Worm (Caenorhabditis elegans) whole organism, L4 larva: Measurements from ENCODE around the gene Y57A10A.13.

ENCODE experiments used
- D1046.2 ChIP-seq: fragments of 200-800 bp; sonication (Bioruptor generic); IDR thresholded peaks from 2 replicates; pipeline ENCODE4 v1.3.6; 2022; ENCODE audit warnings: missing genetic modification characterization, missing compliant biosample characterization
- F10B5.3 ChIP-seq: sonication (generic microtip); optimal IDR thresholded peaks from 2 replicates; lab custom pipeline; 2016; ENCODE audit warnings: mild to moderate bottlenecking, missing genetic modification characterization, missing compliant biosample characterization
- F26F4.8 ChIP-seq: fragments of 200-800 bp; sonication (Bioruptor generic); conservative IDR thresholded peaks from 2 replicates; pipeline ENCODE4 v1.3.6; 2022; ENCODE audit warnings: missing genetic modification characterization, missing compliant biosample characterization
- T20F7.1 ChIP-seq: fragments of 200-800 bp; sonication (Bioruptor generic); optimal IDR thresholded peaks from 2 replicates; lab custom pipeline; 2018; ENCODE audit warnings: mild to moderate bottlenecking, missing genetic modification characterization, missing compliant biosample characterization
- Y48G9A.11 ChIP-seq: fragments of 200-800 bp; sonication (Bioruptor generic); IDR thresholded peaks from 2 replicates; pipeline ENCODE4 v1.3.6; 2022; ENCODE audit warnings: missing genetic modification reagents, missing genetic modification characterization, missing compliant biosample characterization
- ZK337.2 ChIP-seq: fragments of 200-800 bp; sonication (Bioruptor generic); IDR thresholded peaks from 2 replicates; pipeline ENCODE4 v1.3.6; 2022; ENCODE audit warnings: missing genetic modification reagents, missing genetic modification characterization, missing compliant biosample characterization
- ZK546.5 ChIP-seq, 2 experiments: sonication (generic microtip); optimal IDR thresholded peaks; 2 replicates each; lab custom pipeline; 2017; ENCODE audit warnings: missing biosample characterization in 2 of 2, missing genetic modification characterization in 2 of 2
- aly-2 ChIP-seq: sonication (generic microtip); optimal IDR thresholded peaks from 2 replicates; lab custom pipeline; 2018; ENCODE audit warnings: missing biosample characterization, missing genetic modification characterization
- attf-4 ChIP-seq: sonication (generic microtip); optimal IDR thresholded peaks from 3 replicates; lab custom pipeline; 2017; ENCODE audit warnings: missing biosample characterization, missing genetic modification characterization
- ceh-28 ChIP-seq: fragments of 150-350 bp; optimal IDR thresholded peaks from 2 replicates; lab custom pipeline; 2014; ENCODE audit warnings: missing biosample characterization, missing genetic modification reagents, missing genetic modification characterization
- ceh-44 ChIP-seq: fragments of 200-800 bp; sonication (Bioruptor generic); IDR thresholded peaks from 2 replicates; pipeline ENCODE4 v1.3.6; 2022; ENCODE audit warnings: missing genetic modification reagents, missing genetic modification characterization, missing compliant biosample characterization
- daf-16 ChIP-seq, 3 experiments: sonication (generic microtip); optimal IDR thresholded peaks; 2 replicates each; lab custom pipeline; 2016 to 2017; ENCODE audit warnings: missing genetic modification characterization in 3 of 3, missing genetic modification reagents in 3 of 3, mild to moderate bottlenecking in 2 of 3, missing compliant biosample characterization in 2 of 3, missing biosample characterization in 1 of 3, moderate library complexity in 1 of 3
- daf-19 ChIP-seq: fragments of 200-800 bp; sonication (Bioruptor generic); conservative IDR thresholded peaks from 2 replicates; pipeline ENCODE4 v1.3.6; 2022; ENCODE audit warnings: missing genetic modification characterization, missing compliant biosample characterization
- dmd-6 ChIP-seq: fragments of 200-800 bp; sonication (Bioruptor generic); IDR thresholded peaks from 2 replicates; pipeline ENCODE4 v1.3.6; 2022; ENCODE audit warnings: missing genetic modification reagents, missing genetic modification characterization, missing compliant biosample characterization
- dpl-1 ChIP-seq: fragments of 150-350 bp; optimal IDR thresholded peaks from 2 replicates; lab custom pipeline; 2014; ENCODE audit warnings: missing biosample characterization, missing genetic modification reagents, missing genetic modification characterization
- duxl-1 ChIP-seq: sonication (generic microtip); optimal IDR thresholded peaks from 2 replicates; lab custom pipeline; 2016; ENCODE audit warnings: mild to moderate bottlenecking, missing genetic modification characterization, moderate library complexity, missing compliant biosample characterization; ENCODE audit not compliant: poor library complexity
- dve-1 ChIP-seq: sonication (generic microtip); optimal IDR thresholded peaks from 2 replicates; lab custom pipeline; 2017; ENCODE audit warnings: antibody characterized with exemption, mild to moderate bottlenecking, missing genetic modification characterization, missing compliant biosample characterization; ENCODE audit not compliant: insufficient read depth
- egl-27 ChIP-seq: sonication (generic microtip); optimal IDR thresholded peaks from 3 replicates; lab custom pipeline; 2017; ENCODE audit warnings: missing biosample characterization, missing genetic modification reagents, missing genetic modification characterization
- egl-43 ChIP-seq: fragments of 200-800 bp; sonication (Bioruptor generic); IDR thresholded peaks from 2 replicates; pipeline ENCODE4 v1.3.6; 2022; ENCODE audit warnings: missing genetic modification reagents, missing genetic modification characterization, missing compliant biosample characterization
- fkh-10 ChIP-seq: fragments of 150-350 bp; optimal IDR thresholded peaks from 2 replicates; lab custom pipeline; 2014; ENCODE audit warnings: missing biosample characterization, missing genetic modification reagents, missing genetic modification characterization
- hif-1 ChIP-seq, 2 experiments: sonication (generic microtip); optimal IDR thresholded peaks; 2 replicates each; lab custom pipeline; 2016 to 2017; ENCODE audit warnings: missing compliant biosample characterization in 2 of 2, missing genetic modification characterization in 2 of 2, missing genetic modification reagents in 2 of 2, missing genotype in 2 of 2, mild to moderate bottlenecking in 1 of 2
- hlh-11 ChIP-seq: fragments of 200-800 bp; sonication (Bioruptor generic); optimal IDR thresholded peaks from 2 replicates; lab custom pipeline; 2018; ENCODE audit warnings: mild to moderate bottlenecking, missing genetic modification characterization, missing compliant biosample characterization
- hlh-30 ChIP-seq: sonication (generic microtip); optimal IDR thresholded peaks from 2 replicates; lab custom pipeline; 2017; ENCODE audit warnings: antibody characterized with exemption, mild to moderate bottlenecking, missing genetic modification characterization, missing compliant biosample characterization; ENCODE audit not compliant: insufficient read depth
- lim-7 ChIP-seq: fragments of 200-800 bp; sonication (Bioruptor generic); IDR thresholded peaks from 2 replicates; pipeline ENCODE4 v1.3.6; 2022; ENCODE audit warnings: missing genetic modification characterization, missing compliant biosample characterization
- lin-1 ChIP-seq: fragments of 200-800 bp; sonication (Bioruptor generic); IDR thresholded peaks from 2 replicates; pipeline ENCODE4 v1.3.6; 2022; ENCODE audit warnings: missing genetic modification reagents, missing genetic modification characterization, missing compliant biosample characterization
- lin-13 ChIP-seq: fragments of 150-350 bp; optimal IDR thresholded peaks from 2 replicates; lab custom pipeline; 2014; ENCODE audit warnings: missing biosample characterization, missing genetic modification reagents, missing genetic modification characterization
- lin-29 ChIP-seq: fragments of 200-800 bp; sonication (Bioruptor generic); IDR thresholded peaks from 2 replicates; pipeline ENCODE4 v1.3.6; 2022; ENCODE audit warnings: missing genetic modification reagents, missing genetic modification characterization, missing compliant biosample characterization
- lin-38 ChIP-seq: fragments of 200-800 bp; sonication (Bioruptor generic); IDR thresholded peaks from 2 replicates; pipeline ENCODE4 v1.3.6; 2022; ENCODE audit warnings: missing genetic modification reagents, missing genetic modification characterization, missing compliant biosample characterization
- lir-3 ChIP-seq: sonication (generic microtip); optimal IDR thresholded peaks from 2 replicates; lab custom pipeline; 2016; ENCODE audit warnings: mild to moderate bottlenecking, missing genetic modification characterization, missing compliant biosample characterization
- madf-5 ChIP-seq, 2 experiments: fragments of 200-800 bp; sonication (Bioruptor generic); IDR thresholded peaks; 2 replicates each; pipeline ENCODE4 v1.3.6; 2022; ENCODE audit warnings: missing compliant biosample characterization in 2 of 2, missing genetic modification characterization in 2 of 2
- madf-9 ChIP-seq: fragments of 200-800 bp; sonication (Bioruptor generic); conservative IDR thresholded peaks from 2 replicates; pipeline ENCODE4 v1.3.6; 2022; ENCODE audit warnings: missing genetic modification reagents, missing genetic modification characterization, missing compliant biosample characterization
- mdl-1 ChIP-seq, 2 experiments: fragments of 150-350 bp in 1 of 2; sonication (generic microtip) in 1 of 2; optimal IDR thresholded peaks; 2 replicates each; lab custom pipeline; 2014 to 2017; ENCODE audit warnings: missing biosample characterization in 2 of 2, missing genetic modification characterization in 2 of 2
- mdt-29 ChIP-seq: fragments of 200-800 bp; sonication (Bioruptor generic); IDR thresholded peaks from 2 replicates; pipeline ENCODE4 v1.3.6; 2022; ENCODE audit warnings: missing genetic modification reagents, missing genetic modification characterization, missing compliant biosample characterization
- mes-2 ChIP-seq: sonication (generic microtip); optimal IDR thresholded peaks from 2 replicates; lab custom pipeline; 2016; ENCODE audit warnings: missing genotype, mild to moderate bottlenecking, missing genetic modification characterization, missing compliant biosample characterization; ENCODE audit not compliant: poor library complexity, severe bottlenecking
- nhr-10 ChIP-seq: fragments of 150-350 bp; optimal IDR thresholded peaks from 2 replicates; lab custom pipeline; 2014; ENCODE audit warnings: missing biosample characterization, missing genetic modification characterization
- nhr-102 ChIP-seq: sonication (generic microtip); optimal IDR thresholded peaks from 2 replicates; lab custom pipeline; 2016; ENCODE audit warnings: mild to moderate bottlenecking, missing genetic modification characterization, moderate library complexity, missing compliant biosample characterization
- nhr-11 ChIP-seq: fragments of 150-350 bp; optimal IDR thresholded peaks from 2 replicates; lab custom pipeline; 2014; ENCODE audit warnings: missing biosample characterization, missing genetic modification characterization
- nhr-111 ChIP-seq: fragments of 200-800 bp; sonication (Bioruptor generic); optimal IDR thresholded peaks from 2 replicates; lab custom pipeline; 2018; ENCODE audit warnings: mild to moderate bottlenecking, missing genetic modification characterization, missing compliant biosample characterization
- nhr-28 ChIP-seq: fragments of 150-350 bp; optimal IDR thresholded peaks from 2 replicates; lab custom pipeline; 2014; ENCODE audit warnings: missing biosample characterization, missing genetic modification characterization
- nhr-6 ChIP-seq: fragments of 150-350 bp; optimal IDR thresholded peaks from 2 replicates; lab custom pipeline; 2014; ENCODE audit warnings: missing biosample characterization, missing genetic modification characterization
- pqm-1 ChIP-seq: sonication (generic microtip); optimal IDR thresholded peaks from 2 replicates; lab custom pipeline; 2017; ENCODE audit warnings: missing biosample characterization, missing genetic modification characterization
- snpc-1.2 ChIP-seq: fragments of 200-800 bp; sonication (Bioruptor generic); IDR thresholded peaks from 2 replicates; pipeline ENCODE4 v1.3.6; 2022; ENCODE audit warnings: missing genetic modification reagents, missing genetic modification characterization, missing compliant biosample characterization
- tra-1 ChIP-seq: fragments of 200-800 bp; sonication (Bioruptor generic); IDR thresholded peaks from 2 replicates; pipeline ENCODE4 v1.3.6; 2022; ENCODE audit warnings: missing genetic modification reagents, missing genetic modification characterization, missing compliant biosample characterization
- unc-130 ChIP-seq: sonication (generic microtip); optimal IDR thresholded peaks from 2 replicates; lab custom pipeline; 2016; ENCODE audit warnings: missing genetic modification reagents, missing genetic modification characterization, missing compliant biosample characterization
- zag-1 ChIP-seq: fragments of 150-350 bp; optimal IDR thresholded peaks from 2 replicates; lab custom pipeline; 2014; ENCODE audit warnings: missing biosample characterization, missing genetic modification characterization
- ztf-11 ChIP-seq: fragments of 150-350 bp; optimal IDR thresholded peaks from 2 replicates; lab custom pipeline; 2014; ENCODE audit warnings: missing biosample characterization, missing genetic modification characterization
- ztf-7 ChIP-seq: fragments of 150-350 bp; optimal IDR thresholded peaks from 2 replicates; lab custom pipeline; 2014; ENCODE audit warnings: missing biosample characterization, missing genetic modification characterization

Gene Y57A10A.13

DNA sequence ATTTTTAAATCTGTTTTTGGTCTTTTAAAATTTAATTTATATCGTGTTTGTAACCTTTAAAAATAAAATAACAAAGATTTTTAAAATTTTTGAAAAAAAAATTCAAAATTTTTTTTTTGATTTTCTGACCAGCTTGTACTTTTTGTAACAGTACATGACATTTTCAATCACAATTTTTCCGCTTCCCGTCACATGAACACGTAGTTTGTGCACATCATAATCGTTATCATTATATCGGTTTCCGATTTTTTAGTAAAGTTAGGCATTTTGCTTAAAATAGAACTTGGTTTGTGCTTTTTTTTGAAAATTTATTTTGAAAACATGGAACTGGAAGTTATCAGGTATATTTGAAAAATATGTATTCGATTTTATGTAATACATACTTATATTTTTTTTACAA is 2.0 kb upstream of the Y57A10A.13 start:
- TF ChIP-seq daf-16 (GFP tag; optimal IDR thresholded peaks at IDR 0.05; lab: Kevin White, UChicago) (no peak), daf-16 (tag; optimal IDR thresholded peaks at IDR 0.05; lab: Kevin White, UChicago) (peak; percentile 38), pqm-1 (peak; percentile 60), fkh-10 (GFP tag; lab: Kevin White, UChicago) (no peak), dve-1 (tag; lab: Kevin White, UChicago) (peak; percentile 12), hlh-11 (tag; lab: Kevin White, UChicago) (peak; percentile 4), mdt-29 (GFP tag; lab: Robert Waterston, UW) (no peak), nhr-28 (tag; lab: Kevin White, UChicago) (peak; percentile 84), dmd-6 (peak; percentile 22; the same call in 1 of the 2 replicates)

DNA sequence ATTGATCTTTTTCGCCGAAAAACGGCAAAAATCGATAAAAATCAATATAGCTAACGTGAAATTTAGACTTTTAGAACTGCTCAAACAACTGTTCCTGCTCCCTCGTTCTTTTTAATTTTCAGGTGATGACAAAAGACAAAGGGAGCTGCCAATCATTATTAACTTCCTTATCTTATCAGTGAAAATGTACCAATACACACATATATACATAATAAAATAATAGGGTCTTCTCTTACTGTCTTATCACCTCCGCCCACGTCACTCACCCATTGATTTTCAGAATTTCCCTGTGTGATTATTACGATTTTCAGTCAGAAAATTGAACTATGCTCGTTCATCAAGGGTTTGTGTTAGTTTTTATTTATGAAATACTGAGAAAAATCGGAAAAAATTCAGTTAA is 1.0 kb upstream of the Y57A10A.13 start, which contains the start of gene Y57A10A.14:
Gene Y57A10A.14 (plus strand): TSS at position 228 of the 400 bp plus-strand sequence.
- no peak for TF ChIP-seq ZK337.2 (GFP tag; lab: Robert Waterston, UW)
- TF ChIP-seq egl-43 (GFP tag; lab: Robert Waterston, UW) = no peak
- no peak for TF ChIP-seq nhr-111
- TF ChIP-seq lin-29 (GFP tag; lab: Robert Waterston, UW) = no peak
- peak; percentile 14 for TF ChIP-seq ceh-28 (tag; lab: Kevin White, UChicago)
- no peak for TF ChIP-seq nhr-10 (tag; lab: Kevin White, UChicago)
- TF ChIP-seq aly-2 (tag; lab: Kevin White, UChicago) = no peak
- TF ChIP-seq lin-38 (GFP tag; lab: Robert Waterston, UW) = no peak
- no peak for TF ChIP-seq snpc-1.2
- TF ChIP-seq F26F4.8 (GFP tag; lab: Robert Waterston, UW) = no peak
- peak in 1 of 2 experiments; percentile 52 for TF ChIP-seq hif-1 (tag; optimal IDR thresholded peaks at IDR 0.05; lab: Kevin White, UChicago)
- TF ChIP-seq duxl-1 (tag; lab: Kevin White, UChicago) = no peak
- no peak for TF ChIP-seq ztf-11
- TF ChIP-seq mdl-1 (tag; optimal IDR thresholded peaks at IDR 0.05; lab: Kevin White, UChicago) = no peak
- no peak for TF ChIP-seq ZK546.5 (tag; optimal IDR thresholded peaks at IDR 0.05; lab: Kevin White, UChicago)
- TF ChIP-seq ceh-44 (GFP tag; lab: Robert Waterston, UW) = no peak
- TF ChIP-seq T20F7.1 = peak; percentile 63
- no peak for TF ChIP-seq lir-3 (tag; lab: Kevin White, UChicago)
- no peak for TF ChIP-seq daf-16 (GFP tag; optimal IDR thresholded peaks at IDR 0.05; lab: Kevin White, UChicago)
- TF ChIP-seq daf-16 (tag; optimal IDR thresholded peaks at IDR 0.05; lab: Kevin White, UChicago) = peak; percentile 81
- no peak for TF ChIP-seq attf-4 (tag; lab: Kevin White, UChicago)
- peak; percentile 5 for TF ChIP-seq hlh-30 (tag; lab: Kevin White, UChicago)
- no peak for TF ChIP-seq unc-130 (GFP tag; lab: Kevin White, UChicago)
- peak; percentile 55 for TF ChIP-seq nhr-102 (tag; lab: Kevin White, UChicago)
- peak; percentile 83 for TF ChIP-seq tra-1 (GFP tag; lab: Robert Waterston, UW)
- TF ChIP-seq dpl-1 (GFP tag; lab: Kevin White, UChicago) = no peak
- TF ChIP-seq mes-2 = no peak
- TF ChIP-seq ztf-7 (tag; lab: Kevin White, UChicago) = no peak
- no peak for TF ChIP-seq zag-1 (tag; lab: Kevin White, UChicago)
- TF ChIP-seq lin-13 = no peak
- TF ChIP-seq nhr-6 = peak; percentile 51
- peak; percentile 86 for TF ChIP-seq pqm-1
- TF ChIP-seq D1046.2 (GFP tag; lab: Robert Waterston, UW) = no peak
- no peak for TF ChIP-seq nhr-11 (tag; lab: Kevin White, UChicago)
- TF ChIP-seq F10B5.3 = no peak
- TF ChIP-seq lim-7 (GFP tag; lab: Robert Waterston, UW) = no peak
- no peak for TF ChIP-seq madf-9
- TF ChIP-seq lin-1 = peak; percentile 73
- TF ChIP-seq hlh-11 (tag; lab: Kevin White, UChicago) = peak; percentile 82
- no peak for TF ChIP-seq madf-5 (GFP tag; IDR thresholded peaks at IDR 0.05; lab: Robert Waterston, UW)
- TF ChIP-seq Y48G9A.11 = no peak
- no peak for TF ChIP-seq mdt-29 (GFP tag; lab: Robert Waterston, UW)
- TF ChIP-seq dmd-6 = peak; percentile 92
- no peak for TF ChIP-seq daf-19
- TF ChIP-seq egl-27 = no peak
